Worm (Caenorhabditis elegans) whole organism, early embryonic: Measurements from ENCODE around the gene T05H4.11.

Experiments used
- ama-1 ChIP-seq: fragments of 150-350 bp; optimal IDR thresholded peaks from 2 replicates; lab custom pipeline; 2014
- ceh-36 ChIP-seq: sonication (generic microtip); optimal IDR thresholded peaks from 2 replicates; lab custom pipeline; 2016; ENCODE audit warnings: missing genetic modification characterization, inconsistent platforms, missing compliant biosample characterization
- flt-1 ChIP-seq: fragments of 200-800 bp; sonication (Bioruptor generic); IDR thresholded peaks from 2 replicates; pipeline ENCODE4 v1.3.6; 2022; ENCODE audit warnings: missing genetic modification characterization, missing compliant biosample characterization
- hmbx-1 ChIP-seq: sonication (generic microtip); optimal IDR thresholded peaks from 2 replicates; lab custom pipeline; 2016; ENCODE audit warnings: mild to moderate bottlenecking, missing genetic modification characterization, missing compliant biosample characterization
- hnd-1 ChIP-seq: sonication (generic microtip); optimal IDR thresholded peaks from 2 replicates; lab custom pipeline; 2016; ENCODE audit warnings: missing genetic modification characterization, missing compliant biosample characterization
- pes-1 ChIP-seq: fragments of 200-800 bp; sonication (Bioruptor generic); IDR thresholded peaks from 2 replicates; pipeline ENCODE4 v1.3.6; 2022; ENCODE audit warnings: missing genetic modification reagents, missing genetic modification characterization, missing compliant biosample characterization
- sea-1 ChIP-seq: fragments of 200-800 bp; sonication (Bioruptor generic); conservative IDR thresholded peaks from 2 replicates; pipeline ENCODE4 v1.3.6; 2022; ENCODE audit warnings: missing genetic modification characterization, missing compliant biosample characterization
- tbx-11 ChIP-seq: fragments of 200-800 bp; sonication (Bioruptor generic); IDR thresholded peaks from 2 replicates; pipeline ENCODE4 v1.3.6; 2022; ENCODE audit warnings: missing genetic modification characterization, missing compliant biosample characterization
- tra-4 ChIP-seq: sonication (generic microtip); optimal IDR thresholded peaks from 2 replicates; lab custom pipeline; 2017; ENCODE audit warnings: missing genetic modification characterization, missing compliant biosample characterization

- no peak for TF ChIP-seq hmbx-1 (tag; lab: Kevin White, UChicago)
- no peak for TF ChIP-seq ama-1
- no peak for TF ChIP-seq pes-1 (GFP tag; lab: Robert Waterston, UW)
- TF ChIP-seq tra-4: no peak
- no peak for TF ChIP-seq sea-1 (GFP tag; lab: Robert Waterston, UW)
- no peak for TF ChIP-seq ceh-36
- no peak for TF ChIP-seq tbx-11 (GFP tag; lab: Robert Waterston, UW)
- TF ChIP-seq hnd-1: no peak
- no peak for TF ChIP-seq flt-1 (GFP tag; lab: Robert Waterston, UW)
Observed at ce11 chrV:6436332-6436731, 10.3 kb upstream of the T05H4.11 start, which contains the start of gene hpo-19.
